Worm (Caenorhabditis elegans) whole organism, early embryonic: ENCODE measurements around the gene ymel-1.

Experiments used
- B0310.2 ChIP-seq: sonication (generic microtip); optimal IDR thresholded peaks from 2 replicates; lab custom pipeline; 2016; ENCODE audit warnings: mild to moderate bottlenecking, missing genetic modification characterization, missing compliant biosample characterization
- F13C5.2 ChIP-seq: sonication (generic microtip); optimal IDR thresholded peaks from 2 replicates; lab custom pipeline; 2017; ENCODE audit warnings: mild to moderate bottlenecking, missing genetic modification characterization, inconsistent platforms, missing compliant biosample characterization
- aly-1 ChIP-seq: sonication (generic microtip); optimal IDR thresholded peaks from 2 replicates; lab custom pipeline; 2016; ENCODE audit warnings: missing genetic modification characterization, missing compliant biosample characterization
- ama-1 ChIP-seq: fragments of 150-350 bp; optimal IDR thresholded peaks from 2 replicates; lab custom pipeline; 2014
- ceh-13 ChIP-seq: fragments of 200-800 bp; sonication (Bioruptor generic); optimal IDR thresholded peaks from 2 replicates; lab custom pipeline; 2018; ENCODE audit warnings: mild to moderate bottlenecking, missing genetic modification characterization, missing compliant biosample characterization
- ceh-36 ChIP-seq: sonication (generic microtip); optimal IDR thresholded peaks from 2 replicates; lab custom pipeline; 2016; ENCODE audit warnings: missing genetic modification characterization, inconsistent platforms, missing compliant biosample characterization
- ets-7 ChIP-seq: sonication (generic microtip); optimal IDR thresholded peaks from 2 replicates; lab custom pipeline; 2016; ENCODE audit warnings: missing genotype, missing genetic modification characterization, missing compliant biosample characterization
- flt-1 ChIP-seq: fragments of 200-800 bp; sonication (Bioruptor generic); IDR thresholded peaks from 2 replicates; pipeline ENCODE4 v1.3.6; 2022; ENCODE audit warnings: missing genetic modification characterization, missing compliant biosample characterization
- hmbx-1 ChIP-seq: sonication (generic microtip); optimal IDR thresholded peaks from 2 replicates; lab custom pipeline; 2016; ENCODE audit warnings: mild to moderate bottlenecking, missing genetic modification characterization, missing compliant biosample characterization
- hmg-4 ChIP-seq: fragments of 200-800 bp; sonication (Bioruptor generic); optimal IDR thresholded peaks from 2 replicates; lab custom pipeline; 2018; ENCODE audit warnings: mild to moderate bottlenecking, missing genetic modification characterization, missing compliant biosample characterization
- hnd-1 ChIP-seq: sonication (generic microtip); optimal IDR thresholded peaks from 2 replicates; lab custom pipeline; 2016; ENCODE audit warnings: missing genetic modification characterization, missing compliant biosample characterization
- pes-1 ChIP-seq: fragments of 200-800 bp; sonication (Bioruptor generic); IDR thresholded peaks from 2 replicates; pipeline ENCODE4 v1.3.6; 2022; ENCODE audit warnings: missing genetic modification reagents, missing genetic modification characterization, missing compliant biosample characterization
- scrt-1 ChIP-seq: fragments of 200-800 bp; sonication (Bioruptor generic); IDR thresholded peaks from 2 replicates; pipeline ENCODE4 v1.3.6; 2022; ENCODE audit warnings: missing genetic modification characterization, missing compliant biosample characterization
- sea-1 ChIP-seq: fragments of 200-800 bp; sonication (Bioruptor generic); conservative IDR thresholded peaks from 2 replicates; pipeline ENCODE4 v1.3.6; 2022; ENCODE audit warnings: missing genetic modification characterization, missing compliant biosample characterization
- tbx-11 ChIP-seq: fragments of 200-800 bp; sonication (Bioruptor generic); IDR thresholded peaks from 2 replicates; pipeline ENCODE4 v1.3.6; 2022; ENCODE audit warnings: missing genetic modification characterization, missing compliant biosample characterization
- tbx-37 ChIP-seq: fragments of 200-800 bp; sonication (Bioruptor generic); conservative IDR thresholded peaks from 2 replicates; pipeline ENCODE4 v1.3.6; 2022; ENCODE audit warnings: missing genetic modification reagents, missing genetic modification characterization, missing compliant biosample characterization
- tra-4 ChIP-seq: sonication (generic microtip); optimal IDR thresholded peaks from 2 replicates; lab custom pipeline; 2017; ENCODE audit warnings: missing genetic modification characterization, missing compliant biosample characterization

The ymel-1 gene

DNA sequence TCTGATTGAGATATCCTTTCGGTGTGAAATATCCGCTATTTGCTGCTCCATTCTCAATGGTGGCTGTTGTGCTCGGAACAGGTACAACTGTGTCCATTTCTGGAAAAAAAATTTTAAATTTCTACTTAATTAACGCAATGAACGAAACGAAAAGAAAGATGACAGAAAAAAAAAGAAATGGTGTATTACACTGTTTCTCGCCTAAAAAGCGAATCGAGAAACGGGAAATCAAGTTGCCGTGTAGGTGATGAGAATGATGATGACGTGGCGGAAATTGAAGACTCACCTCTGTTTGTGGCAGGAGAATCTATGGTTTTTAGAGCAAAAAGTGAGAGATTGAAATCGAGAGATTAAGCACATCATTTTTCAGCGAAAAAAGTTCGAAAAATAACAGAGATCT is 29.5 kb upstream of the ymel-1 start, which contains the start of gene C38H2.3:
Gene C38H2.3, minus strand, starts transcription at position 101 of the 400 bp plus-strand sequence.
- TF ChIP-seq B0310.2 (tag; lab: Kevin White, UChicago) (no peak), scrt-1 (no peak), pes-1 (GFP tag; lab: Robert Waterston, UW) (no peak), ets-7 (tag; lab: Kevin White, UChicago) (no peak)

DNA sequence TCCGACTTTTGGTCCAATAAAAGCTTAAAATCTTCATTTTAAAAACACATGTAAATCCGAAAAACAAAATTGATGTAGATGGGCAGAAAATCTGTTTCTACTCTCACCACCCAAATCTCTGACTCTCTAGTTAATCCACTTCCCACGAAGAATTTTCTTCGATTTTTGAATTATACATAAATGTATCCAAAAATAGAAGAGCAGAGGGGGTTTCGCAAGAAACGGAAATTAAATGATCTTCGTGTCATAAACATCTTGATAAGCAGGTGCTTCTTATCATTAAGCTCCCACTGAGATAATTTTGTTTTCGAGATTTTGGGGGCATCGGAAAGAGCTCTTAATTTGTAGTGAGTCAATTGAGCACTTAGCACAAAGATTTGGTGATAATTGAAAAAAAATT is 26.3 kb upstream of the ymel-1 start:
- no peak for TF ChIP-seq hnd-1 (tag; lab: Kevin White, UChicago)
- no peak for TF ChIP-seq hmg-4
- TF ChIP-seq B0310.2 (tag; lab: Kevin White, UChicago): no peak
- no peak for TF ChIP-seq hmbx-1 (tag; lab: Kevin White, UChicago)
- no peak for TF ChIP-seq flt-1 (GFP tag; lab: Robert Waterston, UW)
- TF ChIP-seq scrt-1: no peak
- TF ChIP-seq tbx-37 (GFP tag; lab: Robert Waterston, UW): no peak
- no peak for TF ChIP-seq sea-1 (GFP tag; lab: Robert Waterston, UW)
- TF ChIP-seq aly-1: no peak
- no peak for TF ChIP-seq ceh-13 (GFP tag; lab: Kevin White, UChicago)
- no peak for TF ChIP-seq pes-1 (GFP tag; lab: Robert Waterston, UW)
- no peak for TF ChIP-seq ets-7 (tag; lab: Kevin White, UChicago)
- no peak for TF ChIP-seq ceh-36 (tag; lab: Kevin White, UChicago)

DNA sequence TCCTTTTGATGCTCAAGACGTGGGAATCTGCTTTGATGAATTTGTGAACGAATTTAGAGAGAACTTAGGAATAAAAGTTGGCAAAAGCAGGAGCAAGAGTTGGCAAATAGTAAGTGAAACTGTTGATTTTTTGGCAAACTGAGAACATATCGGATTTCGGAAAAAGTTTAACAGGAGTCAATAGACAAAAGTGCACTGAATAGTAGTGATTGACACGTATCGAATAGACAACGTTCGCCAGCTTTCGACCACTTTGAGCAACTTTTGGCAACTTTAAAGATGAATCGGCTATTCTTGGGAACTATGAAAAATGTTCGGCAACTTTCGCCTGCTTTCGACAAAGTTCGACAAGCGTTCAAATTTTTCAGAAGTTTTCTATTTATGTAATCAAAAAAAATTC is 24.3 kb upstream of the ymel-1 start, which contains the start of gene M03C11.9:
Gene M03C11.9, minus strand, starts transcription at position 101 of the 400 bp plus-strand sequence.
- no peak for TF ChIP-seq tbx-11 (GFP tag; lab: Robert Waterston, UW)
- TF ChIP-seq ama-1 (lab: Kevin White, UChicago): no peak
- TF ChIP-seq tra-4 (tag; lab: Kevin White, UChicago): no peak
- TF ChIP-seq ceh-36 (tag; lab: Kevin White, UChicago): no peak

DNA sequence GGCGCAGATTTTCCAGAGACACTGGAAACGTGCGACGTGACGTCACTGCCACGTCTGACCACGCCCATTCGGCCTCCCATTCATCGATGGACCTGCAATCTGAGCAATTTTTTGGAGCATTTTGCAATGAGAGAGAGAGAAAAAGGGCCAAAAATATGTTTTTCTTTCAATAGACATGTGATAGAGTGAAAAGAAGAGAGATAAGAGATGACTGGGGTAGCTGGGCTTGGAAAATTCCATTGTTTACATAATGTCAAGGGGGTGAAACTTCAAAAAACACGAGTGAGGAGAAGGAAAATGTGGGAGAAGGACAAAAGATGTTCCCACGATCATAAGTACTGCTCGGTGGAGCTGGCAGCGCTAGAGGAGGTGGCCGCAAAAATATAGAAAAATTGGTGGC is 19.9 kb upstream of the ymel-1 start, which contains the start of gene M03C11.1:
Gene M03C11.1, minus strand, starts transcription at position 101 of the 400 bp plus-strand sequence.
- TF ChIP-seq F13C5.2 (tag; lab: Kevin White, UChicago) (no peak), ama-1 (lab: Kevin White, UChicago) (no peak), tbx-37 (GFP tag; lab: Robert Waterston, UW) (no peak), ets-7 (tag; lab: Kevin White, UChicago) (no peak), sea-1 (GFP tag; lab: Robert Waterston, UW) (no peak)

DNA sequence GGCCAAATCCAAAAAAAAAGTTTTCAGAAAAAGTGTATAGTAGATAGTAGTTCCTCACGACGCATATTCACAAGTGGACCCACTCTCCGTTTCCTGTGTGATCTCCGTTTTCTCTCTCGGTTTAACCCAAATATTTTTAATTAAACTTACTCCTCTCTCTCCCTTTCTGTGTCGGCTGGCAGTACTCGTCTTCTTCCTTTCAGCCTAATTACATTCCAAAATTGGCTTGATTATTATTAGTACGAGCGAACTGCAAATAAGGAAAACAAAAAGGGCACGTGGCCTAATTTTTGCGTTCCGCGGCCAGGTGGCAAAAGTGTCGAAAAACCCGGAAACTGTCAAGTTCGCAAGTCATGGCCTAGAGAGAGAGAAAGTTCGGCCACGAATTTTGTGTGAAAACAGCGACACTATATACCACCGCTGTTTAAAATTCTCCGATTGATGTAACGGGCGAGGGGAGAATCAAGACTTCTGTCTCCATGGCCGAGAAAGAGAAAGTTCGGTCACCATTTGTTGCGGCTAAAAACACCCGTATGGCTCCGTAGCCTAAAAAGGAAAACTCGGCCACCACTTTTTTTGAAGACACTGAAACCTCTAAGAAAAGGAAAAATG is 18.9 kb upstream of the ymel-1 start:
- TF ChIP-seq tbx-11 (GFP tag; lab: Robert Waterston, UW) (no peak), flt-1 (GFP tag; lab: Robert Waterston, UW) (no peak), hmbx-1 (tag; lab: Kevin White, UChicago) (no peak)

DNA sequence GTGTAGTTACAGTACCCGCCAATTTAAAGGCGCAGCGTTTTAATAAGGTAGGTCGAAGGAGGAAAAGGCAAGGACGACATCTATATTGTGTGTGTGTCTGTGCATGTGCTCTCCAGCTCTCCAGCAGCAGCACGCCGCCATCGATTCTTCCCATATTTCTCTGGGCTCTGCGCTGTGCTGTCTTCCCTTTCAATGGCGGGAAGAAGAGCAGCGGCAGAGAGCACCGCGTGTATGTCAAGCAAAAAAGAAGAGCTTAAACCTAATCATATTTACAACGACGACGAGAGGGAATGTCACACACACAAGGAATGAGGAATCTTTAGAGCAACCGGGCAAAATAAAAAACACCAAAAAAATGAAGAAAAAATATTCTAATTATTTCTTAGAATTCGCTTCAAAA is 17.0 kb upstream of the ymel-1 start:
- TF ChIP-seq hnd-1 (tag; lab: Kevin White, UChicago) (no peak), ama-1 (lab: Kevin White, UChicago) (no peak), ets-7 (tag; lab: Kevin White, UChicago) (no peak), tra-4 (tag; lab: Kevin White, UChicago) (no peak), ceh-36 (tag; lab: Kevin White, UChicago) (no peak), F13C5.2 (tag; lab: Kevin White, UChicago) (no peak), aly-1 (no peak), hmbx-1 (tag; lab: Kevin White, UChicago) (no peak), tbx-37 (GFP tag; lab: Robert Waterston, UW) (no peak)

DNA sequence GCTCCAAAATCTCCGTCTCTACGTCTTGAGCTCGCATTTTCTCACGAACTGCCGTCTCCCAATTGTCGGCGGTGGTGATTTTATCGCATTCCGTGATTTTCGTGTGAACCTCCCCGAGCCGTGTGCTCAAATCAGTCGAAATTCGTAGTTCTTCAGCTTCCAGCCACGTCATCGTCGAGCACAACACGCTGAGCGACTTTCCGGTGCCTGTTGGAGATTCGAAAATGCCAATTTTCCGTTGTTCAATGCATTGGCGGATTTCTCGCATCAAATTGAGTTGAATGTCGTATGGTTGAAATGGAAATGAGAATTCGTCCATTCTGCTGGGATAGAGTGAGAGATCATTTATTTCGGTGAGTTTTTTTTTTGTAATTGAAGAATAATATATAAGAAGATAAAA is 11.0 kb upstream of the ymel-1 start, which contains the start of the genes M03C11.3 and chl-1:
Gene M03C11.3, plus strand, starts transcription at position 153 of the 400 bp plus-strand sequence.
Gene chl-1, minus strand, starts transcription at position 323 of the 400 bp plus-strand sequence.
- no peak for TF ChIP-seq ceh-13 (GFP tag; lab: Kevin White, UChicago)

DNA sequence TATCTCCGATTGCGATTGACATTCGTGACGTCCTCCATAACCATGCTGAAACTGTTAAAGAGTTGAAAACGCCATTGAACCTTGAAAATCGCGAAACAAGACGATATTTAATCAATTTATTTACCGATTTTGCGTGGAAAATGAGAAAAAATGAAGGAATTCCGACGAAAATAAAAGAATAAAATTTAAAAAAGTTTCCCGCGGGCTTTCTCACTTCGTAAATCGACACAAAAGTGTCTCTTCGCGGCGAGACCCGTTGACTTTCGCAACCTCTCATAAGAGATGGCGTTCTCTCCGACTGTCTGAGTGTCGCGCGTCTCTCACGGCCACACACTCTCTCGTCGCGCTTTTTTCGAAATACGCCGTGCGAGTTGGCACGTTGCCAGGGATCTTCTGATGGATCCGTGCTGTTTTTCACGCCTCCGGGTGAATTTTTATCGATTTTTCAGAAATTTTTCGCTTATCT is 8.7 kb upstream of the ymel-1 start, which contains the start of gene hat-1:
Gene hat-1, minus strand, starts transcription at position 51 of the 466 bp plus-strand sequence.
- TF ChIP-seq ceh-13 (GFP tag; lab: Kevin White, UChicago) (no peak), tra-4 (tag; lab: Kevin White, UChicago) (no peak), scrt-1 (no peak), ceh-36 (tag; lab: Kevin White, UChicago) (no peak), tbx-37 (GFP tag; lab: Robert Waterston, UW) (no peak), F13C5.2 (tag; lab: Kevin White, UChicago) (no peak), hmbx-1 (tag; lab: Kevin White, UChicago) (no peak)

DNA sequence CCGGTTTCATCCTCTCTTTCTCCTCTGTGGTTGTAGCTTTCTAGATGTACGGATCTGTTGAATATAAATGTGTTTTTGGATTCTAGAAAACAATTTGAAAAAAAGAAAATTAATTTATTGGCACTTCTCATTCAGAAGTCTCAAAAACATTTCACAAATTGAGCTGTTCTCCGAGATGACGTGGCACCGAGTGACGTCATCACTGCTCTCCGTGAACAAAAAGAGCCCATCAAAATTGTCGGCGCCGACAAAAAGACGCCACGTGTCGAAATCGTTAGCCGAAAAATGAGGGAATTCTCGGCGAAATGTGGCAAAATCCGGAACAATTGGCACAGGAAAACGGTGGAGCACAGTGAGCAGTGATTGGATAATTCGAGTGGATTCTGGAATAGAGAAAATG is 5.7 kb downstream of the ymel-1 start:
- no peak for TF ChIP-seq ceh-36 (tag; lab: Kevin White, UChicago)
- TF ChIP-seq pes-1 (GFP tag; lab: Robert Waterston, UW): no peak
- TF ChIP-seq aly-1: no peak
- no peak for TF ChIP-seq B0310.2 (tag; lab: Kevin White, UChicago)
- TF ChIP-seq hmg-4: no peak
- TF ChIP-seq hnd-1 (tag; lab: Kevin White, UChicago): no peak
- TF ChIP-seq tbx-37 (GFP tag; lab: Robert Waterston, UW): no peak
- no peak for TF ChIP-seq flt-1 (GFP tag; lab: Robert Waterston, UW)
- no peak for TF ChIP-seq tra-4 (tag; lab: Kevin White, UChicago)
- TF ChIP-seq ama-1 (lab: Kevin White, UChicago): no peak
- TF ChIP-seq sea-1 (GFP tag; lab: Robert Waterston, UW): no peak
- TF ChIP-seq hmbx-1 (tag; lab: Kevin White, UChicago): no peak
- no peak for TF ChIP-seq scrt-1
